Worm (Caenorhabditis elegans) whole organism, L2 larva: ENCODE data around the gene nlp-76.

Source experiments
- C34F6.9 ChIP-seq: fragments of 150-350 bp; optimal IDR thresholded peaks from 2 replicates; lab custom pipeline; 2014; ENCODE audit warnings: missing biosample characterization, missing genetic modification characterization
- F13H6.1 ChIP-seq: sonication (generic microtip); optimal IDR thresholded peaks from 2 replicates; lab custom pipeline; 2016; ENCODE audit warnings: missing genetic modification characterization, missing compliant biosample characterization
- R02D3.7 ChIP-seq: fragments of 150-350 bp; optimal IDR thresholded peaks from 2 replicates; lab custom pipeline; 2014; ENCODE audit warnings: missing biosample characterization, missing genetic modification characterization
- ZK546.5 ChIP-seq: sonication (generic microtip); optimal IDR thresholded peaks from 2 replicates; lab custom pipeline; 2017; ENCODE audit warnings: missing biosample characterization, missing genetic modification characterization
- alr-1 ChIP-seq: fragments of 150-350 bp; optimal IDR thresholded peaks from 2 replicates; lab custom pipeline; 2014; ENCODE audit warnings: missing biosample characterization, missing genetic modification characterization
- aly-2 ChIP-seq: fragments of 150-350 bp; optimal IDR thresholded peaks from 2 replicates; lab custom pipeline; 2014; ENCODE audit warnings: missing biosample characterization, missing genetic modification characterization
- ama-1 ChIP-seq: fragments of 150-350 bp; optimal IDR thresholded peaks from 2 replicates; lab custom pipeline; 2018; ENCODE audit warnings: inconsistent platforms
- ceh-16 ChIP-seq: fragments of 150-350 bp; optimal IDR thresholded peaks from 2 replicates; lab custom pipeline; 2014; ENCODE audit warnings: missing biosample characterization, missing genetic modification characterization
- crh-2 ChIP-seq: sonication (generic microtip); optimal IDR thresholded peaks from 2 replicates; lab custom pipeline; 2017; ENCODE audit warnings: missing biosample characterization, missing genetic modification characterization
- dmd-4 ChIP-seq: sonication (generic microtip); optimal IDR thresholded peaks from 2 replicates; lab custom pipeline; 2017; ENCODE audit warnings: missing biosample characterization, missing genetic modification characterization
- elt-1 ChIP-seq: fragments of 150-350 bp; optimal IDR thresholded peaks from 2 replicates; lab custom pipeline; 2014; ENCODE audit warnings: missing biosample characterization, missing genetic modification characterization
- elt-3 ChIP-seq: sonication (generic microtip); optimal IDR thresholded peaks from 2 replicates; lab custom pipeline; 2017; ENCODE audit warnings: missing biosample characterization, missing genetic modification characterization
- fos-1 ChIP-seq: fragments of 150-350 bp; optimal IDR thresholded peaks from 2 replicates; lab custom pipeline; 2014; ENCODE audit warnings: missing biosample characterization, missing genetic modification characterization
- gmeb-1 ChIP-seq: fragments of 150-350 bp; optimal IDR thresholded peaks from 2 replicates; lab custom pipeline; 2014; ENCODE audit warnings: missing biosample characterization, missing genetic modification characterization
- lin-11 ChIP-seq: fragments of 150-350 bp; sonication (generic microtip); optimal IDR thresholded peaks from 2 replicates; lab custom pipeline; 2014; ENCODE audit warnings: missing biosample characterization, missing genetic modification characterization, inconsistent platforms, mixed read lengths
- lin-13 ChIP-seq: fragments of 150-350 bp; optimal IDR thresholded peaks from 2 replicates; lab custom pipeline; 2014; ENCODE audit warnings: missing biosample characterization, missing genetic modification reagents, missing genetic modification characterization
- lin-39 ChIP-seq: fragments of 150-350 bp; optimal IDR thresholded peaks from 2 replicates; lab custom pipeline; 2014; ENCODE audit warnings: missing biosample characterization, missing genetic modification reagents, missing genetic modification characterization
- lsy-2 ChIP-seq, 2 experiments: fragments of 150-350 bp in 1 of 2; sonication (generic microtip) in 1 of 2; optimal IDR thresholded peaks; 2 replicates each; lab custom pipeline; 2014 to 2017; ENCODE audit warnings: missing biosample characterization in 2 of 2, missing genetic modification characterization in 2 of 2
- mdl-1 ChIP-seq, 2 experiments: fragments of 150-350 bp in 1 of 2; sonication (generic microtip) in 1 of 2; optimal IDR thresholded peaks; 2 replicates each; lab custom pipeline; 2017; ENCODE audit warnings: missing biosample characterization in 2 of 2, missing genetic modification characterization in 2 of 2
- nhr-10 ChIP-seq: sonication (generic microtip); optimal IDR thresholded peaks from 2 replicates; lab custom pipeline; 2017; ENCODE audit warnings: missing biosample characterization, missing genetic modification characterization
- nhr-12 ChIP-seq: fragments of 150-350 bp; optimal IDR thresholded peaks from 2 replicates; lab custom pipeline; 2014; ENCODE audit warnings: missing biosample characterization, missing genetic modification characterization
- nhr-129 ChIP-seq: fragments of 150-350 bp; optimal IDR thresholded peaks from 2 replicates; lab custom pipeline; 2014; ENCODE audit warnings: missing biosample characterization, missing genetic modification characterization
- nhr-21 ChIP-seq: fragments of 150-350 bp; optimal IDR thresholded peaks from 2 replicates; lab custom pipeline; 2014; ENCODE audit warnings: missing biosample characterization, missing genetic modification characterization
- nhr-23 ChIP-seq: fragments of 150-350 bp; optimal IDR thresholded peaks from 2 replicates; lab custom pipeline; 2014; ENCODE audit warnings: missing biosample characterization, missing genetic modification reagents, missing genetic modification characterization
- nhr-237 ChIP-seq: fragments of 150-350 bp; optimal IDR thresholded peaks from 2 replicates; lab custom pipeline; 2014; ENCODE audit warnings: missing biosample characterization, missing genetic modification characterization
- nhr-25 ChIP-seq: fragments of 150-350 bp; sonication (generic microtip); optimal IDR thresholded peaks from 3 replicates; lab custom pipeline; 2014; ENCODE audit warnings: missing biosample characterization, missing genetic modification characterization
- nhr-77 ChIP-seq: fragments of 150-350 bp; optimal IDR thresholded peaks from 2 replicates; lab custom pipeline; 2014; ENCODE audit warnings: missing biosample characterization, missing genetic modification characterization
- sem-4 ChIP-seq: fragments of 150-350 bp; optimal IDR thresholded peaks from 2 replicates; lab custom pipeline; 2014; ENCODE audit warnings: missing biosample characterization, missing genetic modification reagents, missing genetic modification characterization
- skn-1 ChIP-seq: sonication (generic microtip); optimal IDR thresholded peaks from 2 replicates; lab custom pipeline; 2017; ENCODE audit warnings: missing biosample characterization, missing genetic modification characterization
- sma-3 ChIP-seq: sonication (generic microtip); optimal IDR thresholded peaks from 2 replicates; lab custom pipeline; 2016; ENCODE audit warnings: missing genetic modification reagents, missing genetic modification characterization, missing compliant biosample characterization
- sma-9 ChIP-seq, 2 experiments: fragments of 150-350 bp in 1 of 2; sonication (generic microtip) in 1 of 2; optimal IDR thresholded peaks; 2 replicates each; lab custom pipeline; 2014 to 2016; ENCODE audit warnings: missing genetic modification characterization in 2 of 2, mild to moderate bottlenecking in 1 of 2, missing biosample characterization in 1 of 2, missing compliant biosample characterization in 1 of 2, missing genetic modification reagents in 1 of 2, moderate library complexity in 1 of 2
- snpc-4 ChIP-seq: fragments of 150-350 bp; optimal IDR thresholded peaks from 2 replicates; lab custom pipeline; 2014; ENCODE audit warnings: missing biosample characterization, missing genetic modification characterization
- unc-39 ChIP-seq: fragments of 150-350 bp; optimal IDR thresholded peaks from 2 replicates; lab custom pipeline; 2014; ENCODE audit warnings: missing biosample characterization, missing genetic modification characterization
- unc-55 ChIP-seq: fragments of 150-350 bp; sonication (generic microtip); optimal IDR thresholded peaks from 3 replicates; lab custom pipeline; 2014; ENCODE audit warnings: missing biosample characterization, missing genetic modification reagents, missing genetic modification characterization
- zag-1 ChIP-seq: fragments of 150-350 bp; optimal IDR thresholded peaks from 2 replicates; lab custom pipeline; 2014; ENCODE audit warnings: missing biosample characterization, missing genetic modification characterization
- ztf-11 ChIP-seq: sonication (generic microtip); optimal IDR thresholded peaks from 2 replicates; lab custom pipeline; 2017; ENCODE audit warnings: missing biosample characterization, missing genetic modification characterization
- ztf-4 ChIP-seq: fragments of 150-350 bp; optimal IDR thresholded peaks from 2 replicates; lab custom pipeline; 2014; ENCODE audit warnings: missing biosample characterization, missing genetic modification characterization

nlp-76 gene

ce11 chrX:12630005-12630404 lies 33.7 kb downstream of the nlp-76 start:
- TF ChIP-seq aly-2 (tag; lab: Kevin White, UChicago): no peak
- TF ChIP-seq ztf-4 (tag; lab: Kevin White, UChicago): no peak
- no peak for TF ChIP-seq nhr-21 (tag; lab: Kevin White, UChicago)
- TF ChIP-seq nhr-12 (tag; lab: Kevin White, UChicago): no peak
- TF ChIP-seq C34F6.9 (tag; lab: Kevin White, UChicago): no peak
- no peak for TF ChIP-seq sem-4
- no peak for TF ChIP-seq nhr-237 (tag; lab: Kevin White, UChicago)
- no peak for TF ChIP-seq elt-3 (tag; lab: Kevin White, UChicago)
- TF ChIP-seq nhr-10: no peak

ce11 chrX:12629257-12629656 lies 34.4 kb downstream of the nlp-76 start:
- TF ChIP-seq C34F6.9 (tag; lab: Kevin White, UChicago): peak; percentile 47
- TF ChIP-seq sma-9 (GFP tag; optimal IDR thresholded peaks at IDR 0.05; lab: Kevin White, UChicago): peak; percentile 53
- no peak for TF ChIP-seq sma-9 (tag; optimal IDR thresholded peaks at IDR 0.05; lab: Kevin White, UChicago)
- no peak for TF ChIP-seq zag-1 (tag; lab: Kevin White, UChicago)
- peak; percentile 16 for TF ChIP-seq ceh-16 (tag; lab: Kevin White, UChicago)
- peak; percentile 71 to 75 for TF ChIP-seq mdl-1 (tag; optimal IDR thresholded peaks at IDR 0.05; lab: Kevin White, UChicago)
- peak; percentile 55 for TF ChIP-seq nhr-129 (tag; lab: Kevin White, UChicago)
- TF ChIP-seq F13H6.1: peak; percentile 30
- peak in 1 of 2 experiments; percentile 27 for TF ChIP-seq lsy-2 (tag; optimal IDR thresholded peaks at IDR 0.05; lab: Kevin White, UChicago)
- TF ChIP-seq ZK546.5 (tag; lab: Kevin White, UChicago): no peak
- TF ChIP-seq unc-55 (GFP tag; lab: Kevin White, UChicago): peak; percentile 27
- no peak for TF ChIP-seq crh-2 (tag; lab: Kevin White, UChicago)

- no peak for TF ChIP-seq elt-3 (tag; lab: Kevin White, UChicago)
- TF ChIP-seq crh-2 (tag; lab: Kevin White, UChicago): peak; percentile 59
- TF ChIP-seq ztf-4 (tag; lab: Kevin White, UChicago): no peak
- TF ChIP-seq lin-13 (GFP tag; lab: Kevin White, UChicago): no peak
- TF ChIP-seq aly-2 (tag; lab: Kevin White, UChicago): no peak
- peak; percentile 25 for TF ChIP-seq nhr-129 (tag; lab: Kevin White, UChicago)
- no peak for TF ChIP-seq nhr-77 (tag; lab: Kevin White, UChicago)
- TF ChIP-seq R02D3.7 (tag; lab: Kevin White, UChicago): no peak
- no peak for TF ChIP-seq ZK546.5 (tag; lab: Kevin White, UChicago)
- no peak for TF ChIP-seq sem-4
- TF ChIP-seq gmeb-1 (tag; lab: Kevin White, UChicago): peak; percentile 22
- TF ChIP-seq lsy-2 (tag; optimal IDR thresholded peaks at IDR 0.05; lab: Kevin White, UChicago): no peak
- no peak for TF ChIP-seq ama-1 (lab: Kevin White, UChicago)
- no peak for TF ChIP-seq unc-55 (GFP tag; lab: Kevin White, UChicago)
- no peak for TF ChIP-seq nhr-25 (tag; lab: Kevin White, UChicago)
- TF ChIP-seq mdl-1 (tag; optimal IDR thresholded peaks at IDR 0.05; lab: Kevin White, UChicago): no peak
- no peak for TF ChIP-seq unc-39 (tag; lab: Kevin White, UChicago)
- TF ChIP-seq nhr-23: no peak
- no peak for TF ChIP-seq ztf-11 (tag; lab: Kevin White, UChicago)
- TF ChIP-seq alr-1 (tag; lab: Kevin White, UChicago): no peak
- TF ChIP-seq sma-9 (GFP tag; optimal IDR thresholded peaks at IDR 0.05; lab: Kevin White, UChicago): peak; percentile 92
- TF ChIP-seq sma-9 (tag; optimal IDR thresholded peaks at IDR 0.05; lab: Kevin White, UChicago): no peak
- no peak for TF ChIP-seq nhr-237 (tag; lab: Kevin White, UChicago)
- peak; percentile 38 for TF ChIP-seq nhr-21 (tag; lab: Kevin White, UChicago)
- TF ChIP-seq fos-1 (tag; lab: Kevin White, UChicago): peak; percentile 94
- no peak for TF ChIP-seq elt-1
- no peak for TF ChIP-seq lin-11 (tag; lab: Kevin White, UChicago)
- no peak for TF ChIP-seq skn-1 (tag; lab: Kevin White, UChicago)
- TF ChIP-seq lin-39 (tag; lab: Kevin White, UChicago): no peak
- TF ChIP-seq nhr-12 (tag; lab: Kevin White, UChicago): no peak
- no peak for TF ChIP-seq dmd-4 (tag; lab: Kevin White, UChicago)
- peak; percentile 55 for TF ChIP-seq sma-3
- no peak for TF ChIP-seq ceh-16 (tag; lab: Kevin White, UChicago)
- TF ChIP-seq snpc-4 (tag; lab: Kevin White, UChicago): no peak
These were observed 35.9 kb downstream of the nlp-76 start for ce11 chrX:12627797-12628196.
